Worm (Caenorhabditis elegans) whole organism, L3 larva: ENCODE data around the gene Y62H9A.9.

Source experiments
- R02D3.7 ChIP-seq: fragments of 150-350 bp; optimal IDR thresholded peaks from 2 replicates; lab custom pipeline; 2014; ENCODE audit warnings: missing biosample characterization, missing genetic modification characterization
- ZK546.5 ChIP-seq: sonication (generic microtip); optimal IDR thresholded peaks from 2 replicates; lab custom pipeline; 2017; ENCODE audit warnings: missing biosample characterization, missing genetic modification characterization
- aly-2 ChIP-seq: fragments of 150-350 bp; optimal IDR thresholded peaks from 2 replicates; lab custom pipeline; 2014; ENCODE audit warnings: missing biosample characterization, missing genetic modification characterization
- ceh-16 ChIP-seq: sonication (generic microtip); optimal IDR thresholded peaks from 2 replicates; lab custom pipeline; 2017; ENCODE audit warnings: missing biosample characterization, missing genetic modification characterization
- ceh-28 ChIP-seq: fragments of 150-350 bp; optimal IDR thresholded peaks from 2 replicates; lab custom pipeline; 2014; ENCODE audit warnings: missing biosample characterization, missing genetic modification reagents, missing genetic modification characterization
- ceh-82 ChIP-seq: fragments of 150-350 bp; optimal IDR thresholded peaks from 2 replicates; lab custom pipeline; 2014; ENCODE audit warnings: missing biosample characterization, missing genetic modification characterization
- daf-12 ChIP-seq: fragments of 150-350 bp; optimal IDR thresholded peaks from 2 replicates; lab custom pipeline; 2014; ENCODE audit warnings: missing biosample characterization, missing genetic modification reagents, missing genetic modification characterization
- egl-27 ChIP-seq: sonication (generic microtip); optimal IDR thresholded peaks from 4 replicates; lab custom pipeline; 2017; ENCODE audit warnings: missing biosample characterization, missing genetic modification reagents, missing genetic modification characterization
- egl-5 ChIP-seq: fragments of 150-350 bp; optimal IDR thresholded peaks from 2 replicates; lab custom pipeline; 2017; ENCODE audit warnings: missing biosample characterization, missing genetic modification reagents, missing genetic modification characterization, inconsistent platforms
- elt-1 ChIP-seq: fragments of 150-350 bp; optimal IDR thresholded peaks from 2 replicates; lab custom pipeline; 2014; ENCODE audit warnings: missing biosample characterization, missing genetic modification characterization
- elt-2 ChIP-seq: sonication (generic microtip); optimal IDR thresholded peaks from 2 replicates; lab custom pipeline; 2016; ENCODE audit warnings: missing genetic modification reagents, mild to moderate bottlenecking, missing genetic modification characterization, missing compliant biosample characterization
- elt-3 ChIP-seq, 3 experiments: fragments of 150-350 bp in 1 of 3; sonication (generic microtip) in 2 of 3; optimal IDR thresholded peaks; 2 replicates in 2 of 3; 4 replicates in 1 of 3; lab custom pipeline; 2014 to 2017; ENCODE audit warnings: missing biosample characterization in 3 of 3, missing genetic modification characterization in 3 of 3
- eor-1 ChIP-seq, 2 experiments: fragments of 150-350 bp; optimal IDR thresholded peaks; 2 replicates each; lab custom pipeline; 2014 to 2018; ENCODE audit warnings: missing biosample characterization in 2 of 2, missing genetic modification characterization in 2 of 2
- fkh-10 ChIP-seq: sonication (generic microtip); optimal IDR thresholded peaks from 2 replicates; lab custom pipeline; 2017; ENCODE audit warnings: missing biosample characterization, missing genetic modification reagents, missing genetic modification characterization
- fos-1 ChIP-seq: fragments of 150-350 bp; optimal IDR thresholded peaks from 2 replicates; lab custom pipeline; 2014; ENCODE audit warnings: missing biosample characterization, missing genetic modification characterization
- hmg-11 ChIP-seq: sonication (generic microtip); optimal IDR thresholded peaks from 2 replicates; lab custom pipeline; 2016; ENCODE audit warnings: missing genetic modification characterization, missing compliant biosample characterization
- jun-1 ChIP-seq: fragments of 150-350 bp; optimal IDR thresholded peaks from 2 replicates; lab custom pipeline; 2014; ENCODE audit warnings: missing biosample characterization, missing genetic modification reagents, missing genetic modification characterization
- lin-15B ChIP-seq: fragments of 150-350 bp; optimal IDR thresholded peaks from 2 replicates; lab custom pipeline; 2014; ENCODE audit warnings: missing biosample characterization, missing genetic modification characterization
- lsy-12 ChIP-seq: sonication (generic microtip); optimal IDR thresholded peaks from 2 replicates; lab custom pipeline; 2016; ENCODE audit warnings: mild to moderate bottlenecking, missing genetic modification characterization, missing compliant biosample characterization
- mdl-1 ChIP-seq: fragments of 150-350 bp; optimal IDR thresholded peaks from 2 replicates; lab custom pipeline; 2014; ENCODE audit warnings: missing biosample characterization, missing genetic modification characterization
- nfya-1 ChIP-seq: sonication (generic microtip); optimal IDR thresholded peaks from 2 replicates; lab custom pipeline; 2017; ENCODE audit warnings: missing genetic modification characterization, mild to moderate bottlenecking, missing compliant biosample characterization, antibody characterized with exemption, moderate library complexity; ENCODE audit not compliant: insufficient read depth
- nhr-11 ChIP-seq: fragments of 150-350 bp; optimal IDR thresholded peaks from 2 replicates; lab custom pipeline; 2014; ENCODE audit warnings: missing biosample characterization, missing genetic modification characterization
- nhr-12 ChIP-seq: fragments of 150-350 bp; optimal IDR thresholded peaks from 2 replicates; lab custom pipeline; 2014; ENCODE audit warnings: missing biosample characterization, missing genetic modification characterization
- nhr-23 ChIP-seq: fragments of 150-350 bp; optimal IDR thresholded peaks from 2 replicates; lab custom pipeline; 2014; ENCODE audit warnings: missing biosample characterization, missing genetic modification reagents, missing genetic modification characterization
- nhr-237 ChIP-seq: fragments of 150-350 bp; optimal IDR thresholded peaks from 2 replicates; lab custom pipeline; 2014; ENCODE audit warnings: missing biosample characterization, missing genetic modification characterization
- nhr-25 ChIP-seq: sonication (generic microtip); optimal IDR thresholded peaks from 2 replicates; lab custom pipeline; 2017; ENCODE audit warnings: missing biosample characterization, missing genetic modification characterization
- nhr-28 ChIP-seq: fragments of 150-350 bp; optimal IDR thresholded peaks from 2 replicates; lab custom pipeline; 2014; ENCODE audit warnings: missing biosample characterization, missing genetic modification characterization
- nhr-76 ChIP-seq: fragments of 150-350 bp; sonication (generic microtip); optimal IDR thresholded peaks from 5 replicates; lab custom pipeline; 2014; ENCODE audit warnings: missing biosample characterization, missing genetic modification characterization
- pha-4 ChIP-seq: fragments of 150-350 bp; optimal IDR thresholded peaks from 2 replicates; lab custom pipeline; 2014; ENCODE audit warnings: missing biosample characterization, missing genetic modification reagents, missing genetic modification characterization
- pqm-1 ChIP-seq: fragments of 150-350 bp; optimal IDR thresholded peaks from 2 replicates; lab custom pipeline; 2017; ENCODE audit warnings: missing biosample characterization, missing genetic modification characterization, inconsistent platforms
- sea-2 ChIP-seq: fragments of 150-350 bp; sonication (generic microtip); optimal IDR thresholded peaks from 4 replicates; lab custom pipeline; 2014; ENCODE audit warnings: missing biosample characterization, missing genetic modification reagents, missing genetic modification characterization
- skn-1 ChIP-seq: fragments of 150-350 bp; optimal IDR thresholded peaks from 2 replicates; lab custom pipeline; 2014; ENCODE audit warnings: missing biosample characterization, missing genetic modification characterization
- snpc-4 ChIP-seq: fragments of 150-350 bp; optimal IDR thresholded peaks from 2 replicates; lab custom pipeline; 2014; ENCODE audit warnings: missing biosample characterization, missing genetic modification characterization
- tbx-2 ChIP-seq: sonication (generic microtip); optimal IDR thresholded peaks from 2 replicates; lab custom pipeline; 2016; ENCODE audit warnings: mild to moderate bottlenecking, missing genetic modification characterization, missing compliant biosample characterization
- unc-39 ChIP-seq: sonication (generic microtip); optimal IDR thresholded peaks from 4 replicates; lab custom pipeline; 2017; ENCODE audit warnings: missing biosample characterization, missing genetic modification characterization
- unc-62 ChIP-seq: fragments of 150-350 bp; sonication (generic microtip); optimal IDR thresholded peaks from 4 replicates; lab custom pipeline; 2014; ENCODE audit warnings: missing biosample characterization, missing genetic modification reagents, missing genetic modification characterization
- zag-1 ChIP-seq: fragments of 150-350 bp; optimal IDR thresholded peaks from 2 replicates; lab custom pipeline; 2014; ENCODE audit warnings: missing biosample characterization, missing genetic modification characterization
- ztf-11 ChIP-seq: fragments of 150-350 bp; optimal IDR thresholded peaks from 2 replicates; lab custom pipeline; 2014; ENCODE audit warnings: missing biosample characterization, missing genetic modification characterization
- ztf-4 ChIP-seq: fragments of 150-350 bp; optimal IDR thresholded peaks from 2 replicates; lab custom pipeline; 2014; ENCODE audit warnings: missing biosample characterization, missing genetic modification characterization

The Y62H9A.9 gene

ce11 chrX:11878109-11878508, 19.8 kb downstream of the Y62H9A.9 start, which contains the start of gene Y62H9A.2:
Gene Y62H9A.2, minus strand, starts transcription at chrX:11878209.
- TF ChIP-seq aly-2 (tag; lab: Kevin White, UChicago): no peak
- TF ChIP-seq ceh-82 (tag; lab: Kevin White, UChicago): no peak
- TF ChIP-seq nhr-23: no peak
- no peak for TF ChIP-seq pqm-1 (tag; lab: Kevin White, UChicago)
- no peak for TF ChIP-seq ceh-28 (tag; lab: Kevin White, UChicago)
- no peak for TF ChIP-seq egl-5 (tag; lab: Kevin White, UChicago)
- TF ChIP-seq elt-2 (tag; lab: Kevin White, UChicago): no peak
- no peak for TF ChIP-seq snpc-4 (tag; lab: Kevin White, UChicago)
- TF ChIP-seq skn-1: no peak

ce11 chrX:11875260-11875659, 22.7 kb downstream of the Y62H9A.9 start, which contains the start of gene Y62H9A.1:
Gene Y62H9A.1, plus strand, starts transcription at chrX:11875541.
- TF ChIP-seq elt-1 (no peak), eor-1 (tag; optimal IDR thresholded peaks at IDR 0.05; lab: Kevin White, UChicago) (no peak), nhr-237 (tag; lab: Kevin White, UChicago) (no peak), aly-2 (tag; lab: Kevin White, UChicago) (no peak), R02D3.7 (tag; lab: Kevin White, UChicago) (no peak), unc-39 (tag; lab: Kevin White, UChicago) (no peak), egl-27 (tag; lab: Kevin White, UChicago) (no peak), hmg-11 (tag; lab: Kevin White, UChicago) (no peak), ceh-16 (tag; lab: Kevin White, UChicago) (no peak), ZK546.5 (tag; lab: Kevin White, UChicago) (no peak), ztf-11 (tag; lab: Kevin White, UChicago) (no peak), pha-4 (tag; lab: Kevin White, UChicago) (no peak), nhr-12 (no peak), nhr-76 (no peak), fkh-10 (GFP tag; lab: Kevin White, UChicago) (no peak), nhr-25 (no peak), mdl-1 (no peak)

ce11 chrX:11872210-11872609, 25.7 kb downstream of the Y62H9A.9 start:
- TF ChIP-seq elt-1 (no peak), ztf-4 (no peak), snpc-4 (tag; lab: Kevin White, UChicago) (no peak), egl-5 (tag; lab: Kevin White, UChicago) (no peak), egl-27 (tag; lab: Kevin White, UChicago) (no peak), nhr-28 (tag; lab: Kevin White, UChicago) (no peak), tbx-2 (no peak), unc-62 (no peak), elt-2 (tag; lab: Kevin White, UChicago) (no peak), hmg-11 (tag; lab: Kevin White, UChicago) (no peak), nhr-237 (tag; lab: Kevin White, UChicago) (no peak)

- TF ChIP-seq jun-1 (tag; lab: Kevin White, UChicago) (no peak), pqm-1 (tag; lab: Kevin White, UChicago) (no peak), daf-12 (tag; lab: Kevin White, UChicago) (no peak), ztf-4 (no peak), lin-15B (tag; lab: Kevin White, UChicago) (no peak), zag-1 (no peak), nhr-25 (no peak), nhr-76 (no peak), lsy-12 (tag; lab: Kevin White, UChicago) (no peak), ztf-11 (tag; lab: Kevin White, UChicago) (no peak), egl-5 (tag; lab: Kevin White, UChicago) (no peak), nhr-11 (no peak), nfya-1 (tag; lab: Kevin White, UChicago) (no peak), elt-1 (no peak), ceh-16 (tag; lab: Kevin White, UChicago) (no peak)
- TF ChIP-seq, all 47 proteins: peak for 0
Observed at ce11 chrX:11870393-11870792, 27.5 kb downstream of the Y62H9A.9 start.

ce11 chrX:11869260-11869659, 28.7 kb downstream of the Y62H9A.9 start, which contains the start of gene dot-1.2:
Gene dot-1.2, minus strand, starts transcription at chrX:11869360.
- TF ChIP-seq eor-1 (tag; optimal IDR thresholded peaks at IDR 0.05; lab: Kevin White, UChicago) (no peak), ztf-11 (tag; lab: Kevin White, UChicago) (no peak), fos-1 (no peak), R02D3.7 (tag; lab: Kevin White, UChicago) (no peak), aly-2 (tag; lab: Kevin White, UChicago) (no peak), nhr-25 (no peak), snpc-4 (tag; lab: Kevin White, UChicago) (no peak), sea-2 (GFP tag; lab: Kevin White, UChicago) (no peak), jun-1 (tag; lab: Kevin White, UChicago) (no peak), skn-1 (no peak), ceh-28 (tag; lab: Kevin White, UChicago) (no peak), nhr-237 (tag; lab: Kevin White, UChicago) (no peak), elt-3 (tag; optimal IDR thresholded peaks at IDR 0.05; lab: Kevin White, UChicago) (no peak)
- TF ChIP-seq, all 47 proteins: peak for 0
